Worm (Caenorhabditis elegans): ENCODE data around the gene T14G8.2.
A peak's percentile ranks its signal among the peaks of the same experiment; 100 is the strongest.

T14G8.2 gene

DNA sequence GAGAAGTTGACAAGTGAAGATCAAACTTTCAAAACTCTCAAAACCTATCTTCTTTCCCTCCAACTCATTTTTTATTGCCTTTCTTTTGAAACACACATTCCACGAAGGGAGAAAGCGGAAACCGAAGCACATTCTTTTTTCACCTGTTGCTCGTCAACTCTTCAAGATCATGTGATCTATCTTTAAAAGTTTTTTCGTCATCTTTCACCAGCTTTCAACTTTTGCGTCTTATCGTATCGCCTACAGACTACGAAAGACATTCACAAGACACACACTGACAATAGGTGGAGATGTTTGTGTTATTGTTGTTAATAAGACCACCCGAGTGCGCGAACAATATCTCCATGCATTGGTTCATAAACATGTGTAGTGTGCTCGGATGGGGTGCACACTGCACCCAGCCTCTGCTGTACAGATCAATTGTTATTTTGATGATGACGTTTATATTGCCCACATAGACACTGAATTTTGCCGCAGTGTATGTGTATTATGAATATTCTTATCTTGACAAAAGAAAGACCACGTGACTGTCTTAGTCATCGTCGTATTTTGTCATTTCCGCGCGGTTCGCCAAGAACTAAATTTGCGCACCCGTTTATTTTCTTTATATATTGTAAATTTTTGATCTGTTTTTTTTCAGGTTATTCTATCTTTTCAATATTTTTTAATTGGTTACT lies 16.0 kb downstream of the T14G8.2 start (continued):
- TF ChIP-seq T26A5.8 (tag; optimal IDR thresholded peaks at IDR 0.05) = no peak
- no peak for TF ChIP-seq C17E4.6 (GFP tag; IDR thresholded peaks at IDR 0.05)
- TF ChIP-seq mes-4 (tag; optimal IDR thresholded peaks at IDR 0.05) = no peak
- no peak for TF ChIP-seq hlh-12 (tag; optimal IDR thresholded peaks at IDR 0.05)
- TF ChIP-seq ceh-79 (tag; optimal IDR thresholded peaks at IDR 0.05) = no peak
- no peak for TF ChIP-seq D2030.7 (GFP tag; IDR thresholded peaks at IDR 0.05)
- no peak for TF ChIP-seq rec-8 (tag; optimal IDR thresholded peaks at IDR 0.05)
- no peak for TF ChIP-seq ama-1 (optimal IDR thresholded peaks at IDR 0.05)
- no peak for TF ChIP-seq ama-1 (GFP tag; optimal IDR thresholded peaks at IDR 0.05)
- TF ChIP-seq bed-2 (GFP tag; IDR thresholded peaks at IDR 0.05) = no peak
- no peak for TF ChIP-seq snpc-3.4 (tag; optimal IDR thresholded peaks at IDR 0.05)
- no peak for TF ChIP-seq F55B11.4 (tag; optimal IDR thresholded peaks at IDR 0.05; ENCODE audit: borderline replicate concordance, insufficient read depth)
- TF ChIP-seq ztf-25 (GFP tag; IDR thresholded peaks at IDR 0.05) = no peak
- no peak for TF ChIP-seq mxl-1 (tag; optimal IDR thresholded peaks at IDR 0.05)
- no peak for TF ChIP-seq nfya-1 (tag; optimal IDR thresholded peaks at IDR 0.05; ENCODE audit: borderline replicate concordance, insufficient read depth)
- no peak for TF ChIP-seq Y79H2A.3 (GFP tag; conservative IDR thresholded peaks at IDR 0.05)
- no peak for TF ChIP-seq K12H6.12 (tag; optimal IDR thresholded peaks at IDR 0.05)
- no peak for TF ChIP-seq ztf-26 (tag; optimal IDR thresholded peaks at IDR 0.05)
- no peak for TF ChIP-seq aptf-3 (GFP tag; IDR thresholded peaks at IDR 0.05)
- no peak for TF ChIP-seq sea-2 (GFP tag; IDR thresholded peaks at IDR 0.05)
- TF ChIP-seq B0019.2 (GFP tag; conservative IDR thresholded peaks at IDR 0.05) = no peak
- TF ChIP-seq cebp-1 (GFP tag; IDR thresholded peaks at IDR 0.05) = no peak
- peak; percentile 49 for TF ChIP-seq cebp-1 (tag; optimal IDR thresholded peaks at IDR 0.05)
- TF ChIP-seq lin-54 (GFP tag; optimal IDR thresholded peaks at IDR 0.05) = no peak
- TF ChIP-seq nfya-2 (GFP tag; IDR thresholded peaks at IDR 0.05) = no peak
- no peak for TF ChIP-seq F22D6.2 (tag; optimal IDR thresholded peaks at IDR 0.05)
- TF ChIP-seq tbp1 (GFP tag; optimal IDR thresholded peaks at IDR 0.05) = peak; percentile 1
- TF ChIP-seq chd-7 (tag; optimal IDR thresholded peaks at IDR 0.05) = no peak
- TF ChIP-seq ceh-91 (GFP tag; IDR thresholded peaks at IDR 0.05) = no peak
- no peak for TF ChIP-seq F33H1.4 (GFP tag; IDR thresholded peaks at IDR 0.05)
- no peak for TF ChIP-seq madf-10 (tag; optimal IDR thresholded peaks at IDR 0.05)

DNA sequence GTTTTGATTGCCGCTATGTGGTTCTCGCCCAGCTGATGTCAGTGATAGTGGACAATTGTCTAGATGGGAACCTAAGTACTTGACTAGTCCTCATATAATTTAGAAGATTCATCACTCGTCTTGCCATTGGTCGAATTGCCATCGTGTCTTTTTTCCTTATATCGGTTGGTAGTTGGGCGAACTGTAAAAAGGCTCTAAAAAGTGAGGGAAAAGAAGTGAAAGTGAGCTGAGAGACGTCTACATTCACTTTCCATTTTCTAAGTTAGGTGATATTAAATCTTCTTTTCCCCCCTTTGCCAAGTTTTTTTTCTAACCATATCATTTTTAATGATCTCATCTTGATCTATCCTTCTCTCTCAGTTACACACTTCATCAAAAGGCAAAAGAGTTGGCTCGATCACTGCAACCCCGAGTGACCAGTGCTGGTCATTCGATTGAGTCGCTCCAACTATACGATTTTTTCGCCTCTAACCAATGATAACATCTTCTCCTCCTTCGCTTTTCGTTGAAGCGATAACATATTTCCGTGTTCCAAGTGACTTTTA lies 17.1 kb downstream of the T14G8.2 start:
- no peak for TF ChIP-seq sea-2 (GFP tag; IDR thresholded peaks at IDR 0.05)
- peak; percentile 53 for TF ChIP-seq nhr-80 (tag; optimal IDR thresholded peaks at IDR 0.05)

DNA sequence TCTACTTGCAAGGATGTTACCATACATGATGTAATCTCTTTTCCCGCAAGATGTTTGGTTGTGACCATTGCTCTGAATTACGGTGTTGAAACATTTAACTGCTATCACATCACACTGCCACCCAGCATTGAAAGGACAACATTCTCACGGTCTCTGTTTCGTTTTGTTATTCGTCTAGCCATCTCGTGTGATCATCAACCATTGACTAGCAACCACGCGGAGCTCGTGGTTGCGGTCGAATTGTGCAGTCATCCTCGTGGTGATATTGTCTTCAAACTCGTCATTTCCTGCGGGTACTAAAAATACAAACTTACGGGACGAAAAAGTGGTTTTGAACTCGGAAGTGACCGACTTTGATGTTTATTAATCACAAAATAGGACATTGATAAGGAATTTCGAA lies 17.8 kb downstream of the T14G8.2 start:
- peak; percentile 52; the same call in 1 of the 2 replicates for TF ChIP-seq cebp-1 (GFP tag; IDR thresholded peaks at IDR 0.05)
- TF ChIP-seq cebp-1 (tag; optimal IDR thresholded peaks at IDR 0.05) = peak; percentile 60
- TF ChIP-seq attf-6 (GFP tag; IDR thresholded peaks at IDR 0.05) = no peak
- TF ChIP-seq ekl-4 (GFP tag; IDR thresholded peaks at IDR 0.05) = 0 out of 2 replicates have a peak, but pooled peaks have one; percentile 11
- TF ChIP-seq unc-62 (GFP tag; optimal IDR thresholded peaks at IDR 0.05) = no peak

Data from whole organism, young adult.